Worm (Caenorhabditis elegans): ENCODE results near the gene acdh-9.

Gene acdh-9

ce11 chrII:796916-797315, 51.5 kb downstream of the acdh-9 start:
- TF ChIP-seq pha-4 (tag; optimal IDR thresholded peaks at IDR 0.05) (no peak), ceh-28 (tag; optimal IDR thresholded peaks at IDR 0.05) (no peak), mml-1 (tag; optimal IDR thresholded peaks at IDR 0.05) (no peak), egl-5 (tag; optimal IDR thresholded peaks at IDR 0.05) (no peak), aly-2 (tag; optimal IDR thresholded peaks at IDR 0.05) (no peak), lin-15B (tag; optimal IDR thresholded peaks at IDR 0.05) (no peak), ama-1 (optimal IDR thresholded peaks at IDR 0.05) (no peak), hmg-11 (tag; optimal IDR thresholded peaks at IDR 0.05) (no peak), nfya-1 (tag; optimal IDR thresholded peaks at IDR 0.05; ENCODE audit: insufficient read depth) (no peak), pqm-1 (tag; optimal IDR thresholded peaks at IDR 0.05) (no peak), nhr-12 (tag; optimal IDR thresholded peaks at IDR 0.05) (no peak), elt-2 (tag; optimal IDR thresholded peaks at IDR 0.05) (no peak)

Measured in whole organism, L3 larva.